Fruit fly (Drosophila melanogaster): ENCODE results near the gene btl.

The btl gene

dm6 chr3L:14050944-14051548 is 24.5 kb upstream of the btl start, which contains the start of gene CG6833 (continued):
- TF ChIP-seq crc (GFP tag; optimal IDR thresholded peaks at IDR 0.05) (no peak), ash1 (GFP tag; optimal IDR thresholded peaks at IDR 0.05) (peak; percentile 49), CG4360 (GFP tag; IDR thresholded peaks at IDR 0.05) (peak; percentile 44; the same call in 1 of the 2 replicates), Six4 (GFP tag; optimal IDR thresholded peaks at IDR 0.05) (peak; percentile 41), Dip3 (GFP tag; optimal IDR thresholded peaks at IDR 0.05) (peak; percentile 82), pb (GFP tag; optimal IDR thresholded peaks at IDR 0.05) (peak; percentile 77), CG2712 (tag; optimal IDR thresholded peaks at IDR 0.05) (peak; percentile 73), Atf6 (GFP tag; IDR thresholded peaks at IDR 0.05) (peak; percentile 64), Gug (GFP tag; IDR thresholded peaks at IDR 0.05) (peak; percentile 94), trem (tag; optimal IDR thresholded peaks at IDR 0.05) (peak; percentile 57), CG4820 (GFP tag; optimal IDR thresholded peaks at IDR 0.05) (peak; percentile 69), CG14014 (GFP tag; IDR thresholded peaks at IDR 0.05) (peak; percentile 78), unc-4 (GFP tag; IDR thresholded peaks at IDR 0.05; ENCODE audit: partially characterized antibody) (no peak), CG10462 (GFP tag; optimal IDR thresholded peaks at IDR 0.05) (no peak), CG15479 (GFP tag; optimal IDR thresholded peaks at IDR 0.05) (no peak), wdn (GFP tag; IDR thresholded peaks at IDR 0.05) (peak; percentile 53; the same call in 1 of the 2 replicates), CG32772 (GFP tag; IDR thresholded peaks at IDR 0.05) (peak; percentile 60; the same call in 1 of the 2 replicates), Usf (GFP tag; optimal IDR thresholded peaks at IDR 0.05) (peak; percentile 44), CG32767 (GFP tag; IDR thresholded peaks at IDR 0.05) (peak; percentile 55; the same call in 1 of the 2 replicates), CG9876 (GFP tag; optimal IDR thresholded peaks at IDR 0.05) (peak; percentile 77), Fer2 (tag; optimal IDR thresholded peaks at IDR 0.05) (peak; percentile 5), CG6175 (GFP tag; IDR thresholded peaks at IDR 0.05) (0 out of 3 replicates have a peak, but pooled peaks have one; percentile 62), tap (tag; optimal IDR thresholded peaks at IDR 0.05) (no peak), disco-r (GFP tag; optimal IDR thresholded peaks at IDR 0.05) (no peak), CG2875 (GFP tag; optimal IDR thresholded peaks at IDR 0.05) (peak; percentile 35), Lpt (GFP tag; optimal IDR thresholded peaks at IDR 0.05) (no peak), Xrp1 (GFP tag; IDR thresholded peaks at IDR 0.05) (peak; percentile 80), stc (GFP tag; IDR thresholded peaks at IDR 0.05) (0 out of 2 replicates have a peak, but pooled peaks have one; percentile 17), CG11695 (GFP tag; IDR thresholded peaks at IDR 0.05) (0 out of 3 replicates have a peak, but pooled peaks have one; percentile 29), hth (optimal IDR thresholded peaks at IDR 0.05) (no peak), CG9437 (GFP tag; optimal IDR thresholded peaks at IDR 0.05) (peak; percentile 23), sens (GFP tag) (peak; percentile 86), fd64A (GFP tag; optimal IDR thresholded peaks at IDR 0.05) (no peak), Kr (GFP tag; optimal IDR thresholded peaks at IDR 0.05) (no peak), Sry-δ (GFP tag; optimal IDR thresholded peaks at IDR 0.05) (peak; percentile 53), CG8290 (GFP tag; optimal IDR thresholded peaks at IDR 0.05) (peak; percentile 65), CG8290 (tag; optimal IDR thresholded peaks at IDR 0.05) (peak in 1 of 2 experiments; percentile 92), HLHmδ (GFP tag; optimal IDR thresholded peaks at IDR 0.05) (no peak), sr (GFP tag; IDR thresholded peaks at IDR 0.05) (peak; percentile 53; the same call in 1 of the 3 replicates), seq (GFP tag; IDR thresholded peaks at IDR 0.05) (no peak), zen (tag; optimal IDR thresholded peaks at IDR 0.05) (peak; percentile 65), kah (GFP tag; optimal IDR thresholded peaks at IDR 0.05) (no peak), oc (tag; optimal IDR thresholded peaks at IDR 0.05) (no peak), schlank (tag; optimal IDR thresholded peaks at IDR 0.05) (peak; percentile 35), CG7928 (GFP tag; optimal IDR thresholded peaks at IDR 0.05) (peak; percentile 4), al (GFP tag; IDR thresholded peaks at IDR 0.05) (peak; percentile 64), Myb (GFP tag; optimal IDR thresholded peaks at IDR 0.05) (peak; percentile 66), otp (GFP tag; IDR thresholded peaks at IDR 0.05) (0 out of 3 replicates have a peak, but pooled peaks have one; percentile 66), ara (GFP tag; IDR thresholded peaks at IDR 0.05) (peak; percentile 61; the same call in 1 of the 2 replicates), ewg (GFP tag; optimal IDR thresholded peaks at IDR 0.05) (peak; percentile 38), sd (tag; optimal IDR thresholded peaks at IDR 0.05) (no peak)
